Fruit fly (Drosophila melanogaster) whole organism: Measurements from ENCODE around the gene Cyp313a5.

Source experiments
- pan ChIP-seq: fragments of >200 bp; optimal IDR thresholded peaks from 2 replicates; lab custom pipeline; 2017
- psq ChIP-seq: fragments of >200 bp; optimal IDR thresholded peaks from 2 replicates; lab custom pipeline; 2017
- usp ChIP-seq: fragments of >200 bp; optimal IDR thresholded peaks from 2 replicates; lab custom pipeline; 2017; ENCODE audit warnings: missing biosample characterization, missing genetic modification characterization, mixed read lengths

dm6 chr3R:12260669-12261068 lies 26.2 kb upstream of the Cyp313a5 start, which contains the start of gene CG44038:
- TF ChIP-seq usp (GFP tag; lab: Kevin White, UChicago) (no peak), psq (lab: Kevin White, UChicago) (no peak), pan (no peak)
